Worm (Caenorhabditis elegans) whole organism, late embryonic: ENCODE measurements around the gene srj-33.

Experiments used
- K02D7.2 ChIP-seq: sonication (generic microtip); optimal IDR thresholded peaks from 2 replicates; lab custom pipeline; 2017; ENCODE audit warnings: mild to moderate bottlenecking, missing genetic modification characterization, missing compliant biosample characterization
- ama-1 ChIP-seq: fragments of 150-350 bp; optimal IDR thresholded peaks from 2 replicates; lab custom pipeline; 2014
- ceh-22 ChIP-seq: sonication (generic microtip); optimal IDR thresholded peaks from 2 replicates; lab custom pipeline; 2017; ENCODE audit warnings: missing biosample characterization, missing genetic modification characterization
- elt-4 ChIP-seq: sonication (generic microtip); optimal IDR thresholded peaks from 2 replicates; lab custom pipeline; 2016; ENCODE audit warnings: missing genetic modification characterization, missing compliant biosample characterization
- hlh-30 ChIP-seq: sonication (generic microtip); optimal IDR thresholded peaks from 2 replicates; lab custom pipeline; 2017; ENCODE audit warnings: antibody characterized with exemption, missing genetic modification characterization, missing compliant biosample characterization; ENCODE audit not compliant: insufficient read depth
- pha-4 ChIP-seq: fragments of 150-350 bp; optimal IDR thresholded peaks from 2 replicates; lab custom pipeline; 2018; ENCODE audit warnings: missing biosample characterization, missing genetic modification reagents, missing genetic modification characterization

- TF ChIP-seq ama-1 (no peak), ceh-22 (tag; lab: Kevin White, UChicago) (no peak), elt-4 (tag; lab: Kevin White, UChicago) (no peak), hlh-30 (no peak), K02D7.2 (no peak), pha-4 (tag; lab: Kevin White, UChicago) (no peak)
Measured at ce11 chrV:9911165-9911564, 26.2 kb downstream of the srj-33 start.
